Worm (Caenorhabditis elegans) whole organism, L3 larva: Measurements from ENCODE around the gene cest-5.2.

Source experiments
- elt-2 ChIP-seq: sonication (generic microtip); optimal IDR thresholded peaks from 2 replicates; lab custom pipeline; 2016; ENCODE audit warnings: missing genetic modification reagents, mild to moderate bottlenecking, missing genetic modification characterization, missing compliant biosample characterization
- mml-1 ChIP-seq: fragments of 150-350 bp; sonication (generic microtip); optimal IDR thresholded peaks from 3 replicates; lab custom pipeline; 2014; ENCODE audit warnings: missing biosample characterization, missing genetic modification characterization
- nhr-25 ChIP-seq: sonication (generic microtip); optimal IDR thresholded peaks from 2 replicates; lab custom pipeline; 2017; ENCODE audit warnings: missing biosample characterization, missing genetic modification characterization
- pha-4 ChIP-seq: fragments of 150-350 bp; optimal IDR thresholded peaks from 2 replicates; lab custom pipeline; 2014; ENCODE audit warnings: missing biosample characterization, missing genetic modification reagents, missing genetic modification characterization

ce11 chrIV:6606587-6606986 lies 21.1 kb downstream of the cest-5.2 start:
- TF ChIP-seq pha-4 (tag; lab: Kevin White, UChicago): peak; percentile 38
- peak; percentile 3 for TF ChIP-seq nhr-25
- TF ChIP-seq elt-2: no peak
- TF ChIP-seq mml-1 (tag; lab: Kevin White, UChicago): no peak
